Fruit fly (Drosophila melanogaster) whole organism, wandering third instar larva: ENCODE results near the gene mRRF2.

Experiments used
- Abd-B ChIP-seq: fragments of >200 bp; optimal IDR thresholded peaks from 2 replicates; lab custom pipeline; 2017; ENCODE audit warnings: missing biosample characterization, missing genetic modification characterization
- CG32264 ChIP-seq: fragments of 200-800 bp; sonication (Bioruptor generic); optimal IDR thresholded peaks from 2 replicates; lab custom pipeline; 2016; ENCODE audit warnings: missing biosample characterization, missing genetic modification characterization
- CG9705 ChIP-seq: fragments of 200-800 bp; sonication (Bioruptor generic); optimal IDR thresholded peaks from 2 replicates; lab custom pipeline; 2018; ENCODE audit warnings: missing biosample characterization, mild to moderate bottlenecking, missing genetic modification characterization
- CrebA ChIP-seq: fragments of 200-800 bp; sonication (Bioruptor generic); optimal IDR thresholded peaks from 2 replicates; lab custom pipeline; 2016; ENCODE audit warnings: missing biosample characterization, mild to moderate bottlenecking, missing genetic modification characterization, borderline replicate concordance
- Dif ChIP-seq: fragments of 200-275, 200-300 bp; sonication (Bioruptor generic); optimal IDR thresholded peaks from 2 replicates; lab custom pipeline; 2018; ENCODE audit warnings: missing biosample characterization, missing genetic modification characterization; ENCODE audit not compliant: partially characterized antibody
- GATAd ChIP-seq: sonication (Bioruptor generic); optimal IDR thresholded peaks from 2 replicates; lab custom pipeline; 2016; ENCODE audit warnings: missing biosample characterization, missing genetic modification characterization
- HLH106 ChIP-seq: fragments of 200-800 bp; optimal IDR thresholded peaks from 3 replicates; lab custom pipeline; 2019; ENCODE audit warnings: missing biosample characterization, mild to moderate bottlenecking, missing genetic modification characterization, moderate library complexity
- Hnf4 ChIP-seq: fragments of 200-800 bp; sonication (Bioruptor generic); optimal IDR thresholded peaks from 2 replicates; lab custom pipeline; 2016; ENCODE audit warnings: missing biosample characterization, mild to moderate bottlenecking, missing genetic modification characterization
- Hr78 ChIP-seq: fragments of >200 bp; optimal IDR thresholded peaks from 2 replicates; lab custom pipeline; 2017; ENCODE audit warnings: missing biosample characterization, missing genetic modification characterization
- Hr83 ChIP-seq: fragments of 200-300 bp; sonication (Bioruptor generic); optimal IDR thresholded peaks from 2 replicates; lab custom pipeline; 2016; ENCODE audit warnings: missing biosample characterization, mild to moderate bottlenecking, missing genetic modification characterization, moderate library complexity; ENCODE audit not compliant: poor library complexity, severe bottlenecking
- Jra ChIP-seq: sonication (Bioruptor generic); optimal IDR thresholded peaks from 2 replicates; lab custom pipeline; 2016; ENCODE audit warnings: missing biosample characterization, missing genetic modification characterization
- Mio ChIP-seq: sonication (Bioruptor generic); optimal IDR thresholded peaks from 2 replicates; lab custom pipeline; 2016; ENCODE audit warnings: missing biosample characterization, missing genetic modification characterization
- Myc ChIP-seq: fragments of >200 bp; optimal IDR thresholded peaks from 2 replicates; lab custom pipeline; 2017
- N ChIP-seq: fragments of >200 bp; optimal IDR thresholded peaks from 2 replicates; lab custom pipeline; 2018; ENCODE audit warnings: missing biosample characterization, missing external identifiers, missing genetic modification characterization
- OdsH ChIP-seq: fragments of 200-800 bp; sonication (Bioruptor generic); optimal IDR thresholded peaks from 2 replicates; lab custom pipeline; 2016; ENCODE audit warnings: missing biosample characterization, mild to moderate bottlenecking, missing genetic modification characterization
- Rel ChIP-seq, 2 experiments: fragments of 200-800 bp; sonication (Bioruptor generic) in 1 of 2; optimal IDR thresholded peaks; 2 replicates in 1 of 2; 3 replicates in 1 of 2; lab custom pipeline; 2016 to 2019; ENCODE audit warnings: mild to moderate bottlenecking in 2 of 2, missing biosample characterization in 2 of 2, missing genetic modification characterization in 2 of 2, moderate library complexity in 1 of 2
- Sp1 ChIP-seq: fragments of 200-800 bp; sonication (Bioruptor generic); optimal IDR thresholded peaks from 3 replicates; lab custom pipeline; 2019; ENCODE audit warnings: missing biosample characterization, mild to moderate bottlenecking, missing genetic modification characterization, moderate library complexity
- Vsx2 ChIP-seq: fragments of 200-300, 225-300 bp; sonication (Bioruptor generic); optimal IDR thresholded peaks from 2 replicates; lab custom pipeline; 2018; ENCODE audit warnings: missing biosample characterization, missing genetic modification characterization; ENCODE audit not compliant: partially characterized antibody
- br ChIP-seq: fragments of 200-800 bp; sonication (Bioruptor generic); optimal IDR thresholded peaks from 2 replicates; lab custom pipeline; 2016; ENCODE audit warnings: missing biosample characterization, missing genetic modification characterization
- dl ChIP-seq, 2 experiments: fragments of 175-275, 200-275 bp in 1 of 2; fragments of 200-275 bp in 1 of 2; sonication (Bioruptor generic); optimal IDR thresholded peaks; lab custom pipeline; 2018; ENCODE audit warnings: mild to moderate bottlenecking in 2 of 2, missing biosample characterization in 2 of 2, missing genetic modification characterization in 2 of 2, moderate library complexity in 2 of 2; ENCODE audit not compliant: partially characterized antibody in 2 of 2, insufficient read depth in 1 of 2
- dmrt93B ChIP-seq: fragments of 200-800 bp; sonication (Bioruptor generic); optimal IDR thresholded peaks from 2 replicates; lab custom pipeline; 2018; ENCODE audit warnings: missing biosample characterization, mild to moderate bottlenecking, missing genetic modification characterization
- dsf ChIP-seq: sonication (Bioruptor generic); optimal IDR thresholded peaks from 2 replicates; lab custom pipeline; 2016; ENCODE audit warnings: missing biosample characterization, missing genetic modification characterization, borderline replicate concordance
- ey ChIP-seq: fragments of 200-800 bp; sonication (Bioruptor generic); optimal IDR thresholded peaks from 2 replicates; lab custom pipeline; 2016; ENCODE audit warnings: missing biosample characterization, missing genetic modification characterization
- foxo ChIP-seq, 2 experiments: fragments of 200-800 bp; sonication (Bioruptor generic); optimal IDR thresholded peaks; 2 replicates in 1 of 2; 3 replicates in 1 of 2; lab custom pipeline; 2016 to 2017; ENCODE audit warnings: missing biosample characterization in 2 of 2, missing genetic modification characterization in 2 of 2
- fru ChIP-seq: fragments of 200-800 bp; sonication (Bioruptor generic); optimal IDR thresholded peaks from 3 replicates; lab custom pipeline; 2016; ENCODE audit warnings: missing biosample characterization, mild to moderate bottlenecking, missing genetic modification characterization
- h ChIP-seq: fragments of 200-800 bp; sonication (Bioruptor generic); optimal IDR thresholded peaks from 3 replicates; lab custom pipeline; 2016; ENCODE audit warnings: missing biosample characterization, mild to moderate bottlenecking, missing genetic modification characterization
- jim ChIP-seq: fragments of 175-275, 200-325 bp; sonication (Bioruptor generic); optimal IDR thresholded peaks from 2 replicates; lab custom pipeline; 2016; ENCODE audit warnings: missing biosample characterization, mild to moderate bottlenecking, missing genetic modification characterization
- lola ChIP-seq: fragments of >200 bp; optimal IDR thresholded peaks from 2 replicates; lab custom pipeline; 2017; ENCODE audit warnings: missing biosample characterization, missing genetic modification characterization
- pan ChIP-seq: fragments of >200 bp; optimal IDR thresholded peaks from 2 replicates; lab custom pipeline; 2017
- psq ChIP-seq: fragments of 200-800 bp; sonication (Bioruptor generic); optimal IDR thresholded peaks from 3 replicates; lab custom pipeline; 2017; ENCODE audit warnings: missing biosample characterization, mild to moderate bottlenecking, missing genetic modification characterization, moderate library complexity
- rgr ChIP-seq: fragments of 200-800 bp; sonication (Bioruptor generic); optimal IDR thresholded peaks from 3 replicates; lab custom pipeline; 2016; ENCODE audit warnings: missing biosample characterization, mild to moderate bottlenecking, missing genetic modification characterization
- sage ChIP-seq: fragments of 200-800 bp; sonication (Bioruptor generic); optimal IDR thresholded peaks from 2 replicates; lab custom pipeline; 2016; ENCODE audit warnings: missing biosample characterization, mild to moderate bottlenecking, missing genetic modification characterization
- tai ChIP-seq: sonication (Bioruptor generic); optimal IDR thresholded peaks from 2 replicates; lab custom pipeline; 2016; ENCODE audit warnings: missing biosample characterization, missing genetic modification characterization
- usp ChIP-seq: fragments of >200 bp; optimal IDR thresholded peaks from 2 replicates; lab custom pipeline; 2017; ENCODE audit warnings: missing biosample characterization, missing genetic modification characterization

mRRF2 gene

dm6 chr3R:22634549-22635410 lies 21.3 kb downstream of the mRRF2 start:
- no peak for TF ChIP-seq N (GFP tag; lab: Kevin White, UChicago)
- no peak for TF ChIP-seq dsf (GFP tag; lab: Kevin White, UChicago)
- TF ChIP-seq Hr83 (GFP tag; lab: Kevin White, UChicago), result no peak
- TF ChIP-seq Sp1, result no peak
- no peak for TF ChIP-seq psq (GFP tag; lab: Kevin White, UChicago)
- TF ChIP-seq Myc, result no peak
- no peak for TF ChIP-seq pan (lab: Kevin White, UChicago)
- no peak for TF ChIP-seq ey
- TF ChIP-seq foxo (GFP tag; optimal IDR thresholded peaks at IDR 0.05; lab: Kevin White, UChicago), result no peak
- no peak for TF ChIP-seq rgr (GFP tag; lab: Kevin White, UChicago)
- no peak for TF ChIP-seq GATAd (GFP tag; lab: Kevin White, UChicago)
- no peak for TF ChIP-seq dmrt93B (GFP tag; lab: Kevin White, UChicago)
- no peak for TF ChIP-seq sage
- no peak for TF ChIP-seq fru

- TF ChIP-seq tai (GFP tag; lab: Kevin White, UChicago) (no peak), br (GFP tag; lab: Kevin White, UChicago) (peak; percentile 57), CG32264 (peak; percentile 19), psq (GFP tag; lab: Kevin White, UChicago) (peak; percentile 24), usp (GFP tag; lab: Kevin White, UChicago) (no peak), fru (peak; percentile 50), Hr78 (GFP tag; lab: Kevin White, UChicago) (no peak), sage (no peak), Sp1 (peak; percentile 41), Abd-B (no peak), CG9705 (peak; percentile 13), GATAd (GFP tag; lab: Kevin White, UChicago) (no peak), lola (GFP tag; lab: Kevin White, UChicago) (no peak), HLH106 (tag; lab: Kevin White, UChicago) (peak; percentile 14), jim (no peak), foxo (GFP tag; optimal IDR thresholded peaks at IDR 0.05; lab: Kevin White, UChicago) (peak in 1 of 2 experiments; percentile 54), Vsx2 (GFP tag; lab: Kevin White, UChicago) (no peak), Rel (GFP tag; optimal IDR thresholded peaks at IDR 0.05; lab: Kevin White, UChicago) (no peak), Rel (tag; optimal IDR thresholded peaks at IDR 0.05; lab: Kevin White, UChicago) (peak; percentile 53), h (GFP tag; lab: Kevin White, UChicago) (peak; percentile 37), pan (lab: Kevin White, UChicago) (no peak), Hnf4 (GFP tag; lab: Kevin White, UChicago) (peak; percentile 29), Jra (GFP tag; lab: Kevin White, UChicago) (no peak), dl (GFP tag; optimal IDR thresholded peaks at IDR 0.05; lab: Kevin White, UChicago; ENCODE audit: insufficient read depth in 1 of 2, partially characterized antibody in 2 of 2) (peak in 1 of 2 experiments; percentile 41), Hr83 (GFP tag; lab: Kevin White, UChicago) (peak; percentile 92), rgr (GFP tag; lab: Kevin White, UChicago) (peak; percentile 70), N (GFP tag; lab: Kevin White, UChicago) (no peak), CrebA (peak; percentile 45), dsf (GFP tag; lab: Kevin White, UChicago) (no peak), OdsH (peak; percentile 65)
Measured at dm6 chr3R:22635684-22636566, 22.4 kb downstream of the mRRF2 start.

dm6 chr3R:22636567-22636889 lies 23.0 kb downstream of the mRRF2 start:
- TF ChIP-seq h (GFP tag; lab: Kevin White, UChicago), result peak; percentile 27
- no peak for TF ChIP-seq Rel (GFP tag; optimal IDR thresholded peaks at IDR 0.05; lab: Kevin White, UChicago)
- TF ChIP-seq Rel (tag; optimal IDR thresholded peaks at IDR 0.05; lab: Kevin White, UChicago), result no peak
- no peak for TF ChIP-seq Mio (GFP tag; lab: Kevin White, UChicago)
- no peak for TF ChIP-seq pan (lab: Kevin White, UChicago)
- TF ChIP-seq dl (GFP tag; optimal IDR thresholded peaks at IDR 0.05; lab: Kevin White, UChicago; ENCODE audit: insufficient read depth in 1 of 2, partially characterized antibody in 2 of 2), result peak in 1 of 2 experiments; percentile 63
- peak; percentile 85 for TF ChIP-seq Dif (GFP tag; lab: Kevin White, UChicago)
- TF ChIP-seq HLH106 (tag; lab: Kevin White, UChicago), result peak; percentile 16
- TF ChIP-seq psq (GFP tag; lab: Kevin White, UChicago), result no peak
